Worm (Caenorhabditis elegans): ENCODE results near the gene cyc-2.1.

Gene cyc-2.1

DNA sequence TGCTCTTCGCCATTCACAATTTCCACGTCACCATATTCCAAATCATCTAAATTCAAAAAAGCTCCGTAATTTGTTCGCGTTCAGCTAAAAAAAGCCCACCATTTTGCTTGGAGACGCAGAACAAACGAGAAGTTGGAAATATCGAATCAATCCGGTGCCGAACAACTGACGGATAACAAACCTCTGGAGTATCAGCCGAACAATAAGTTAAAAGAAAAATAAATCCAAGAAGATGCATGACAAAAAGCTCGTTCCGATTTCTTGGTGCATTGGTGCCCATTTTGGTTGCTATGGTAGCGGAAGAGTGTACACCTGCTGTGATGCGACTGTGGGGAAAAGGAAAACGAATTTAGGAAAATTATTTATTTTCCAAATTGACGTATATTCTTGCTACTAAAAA lies 1.3 kb downstream of the cyc-2.1 start, which contains the start of gene tctn-1:
Gene tctn-1 (minus strand): TSS at position 280 of the 400 bp plus-strand sequence.
- TF ChIP-seq hlh-1 (tag; optimal IDR thresholded peaks at IDR 0.05) (peak; percentile 30), nhr-12 (tag; optimal IDR thresholded peaks at IDR 0.05) (no peak)

- TF ChIP-seq pha-4 (tag; optimal IDR thresholded peaks at IDR 0.05) (peak; percentile 1), mep-1 (tag; optimal IDR thresholded peaks at IDR 0.05) (peak; percentile 68), ces-1 (GFP tag; optimal IDR thresholded peaks at IDR 0.05) (peak; percentile 49), lin-13 (tag; optimal IDR thresholded peaks at IDR 0.05) (peak; percentile 68), nhr-2 (tag; optimal IDR thresholded peaks at IDR 0.05) (no peak), ceh-43 (GFP tag; optimal IDR thresholded peaks at IDR 0.05) (no peak), nhr-237 (tag; optimal IDR thresholded peaks at IDR 0.05) (peak; percentile 33), snpc-4 (tag; optimal IDR thresholded peaks at IDR 0.05) (no peak), ham-2 (GFP tag; optimal IDR thresholded peaks at IDR 0.05) (no peak), sptf-1 (tag; optimal IDR thresholded peaks at IDR 0.05) (no peak), lsy-2 (tag; optimal IDR thresholded peaks at IDR 0.05) (peak; percentile 83)
These were observed 3.4 kb downstream of the cyc-2.1 start, which contains the start of gene timm-17B.1 for ce11 chrIV:4745422-4745821. TSS of gene timm-17B.1 (minus strand) at chrIV:4745492.

DNA sequence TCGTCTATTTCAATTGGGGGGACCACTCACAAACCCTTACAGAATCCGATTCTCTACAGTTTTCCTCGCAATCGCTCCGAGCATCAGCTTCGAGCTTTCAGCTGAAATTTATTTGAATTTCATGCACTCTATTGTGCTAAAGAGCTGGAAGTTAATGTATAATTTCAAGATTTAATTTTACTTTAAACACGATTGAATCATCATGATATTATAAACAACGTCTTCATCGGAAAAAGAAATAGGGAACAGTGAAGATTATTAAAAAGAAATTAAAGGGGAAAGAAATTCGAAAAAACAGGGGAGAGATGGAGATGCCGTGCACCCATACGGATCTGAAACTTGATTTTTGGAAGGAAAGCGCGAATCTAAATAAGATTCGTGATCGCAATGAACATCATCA lies 4.6 kb downstream of the cyc-2.1 start, which contains the start of gene hoe-1:
Gene hoe-1 (minus strand): TSS at position 101 of the 400 bp plus-strand sequence.
- no peak for TF ChIP-seq pha-4 (tag; optimal IDR thresholded peaks at IDR 0.05)
- TF ChIP-seq tbx-8 (GFP tag; optimal IDR thresholded peaks at IDR 0.05) = no peak
- TF ChIP-seq nhr-28 (tag; optimal IDR thresholded peaks at IDR 0.05) = no peak

- TF ChIP-seq ceh-39 (tag; optimal IDR thresholded peaks at IDR 0.05) = no peak
- TF ChIP-seq nhr-76 (tag; optimal IDR thresholded peaks at IDR 0.05) = no peak
- no peak for TF ChIP-seq flh-1 (GFP tag; optimal IDR thresholded peaks at IDR 0.05)
- TF ChIP-seq elt-3 (tag; optimal IDR thresholded peaks at IDR 0.05) = no peak
- TF ChIP-seq unc-62 (GFP tag; optimal IDR thresholded peaks at IDR 0.05) = no peak
- TF ChIP-seq elt-1 (tag; optimal IDR thresholded peaks at IDR 0.05; ENCODE audit: borderline replicate concordance, insufficient read depth) = no peak
- no peak for TF ChIP-seq nhr-12 (tag; optimal IDR thresholded peaks at IDR 0.05)
- TF ChIP-seq ham-2 (GFP tag; optimal IDR thresholded peaks at IDR 0.05) = no peak
- TF ChIP-seq unc-39 (tag; optimal IDR thresholded peaks at IDR 0.05) = no peak
- no peak for TF ChIP-seq M03D4.4 (tag; optimal IDR thresholded peaks at IDR 0.05)
- TF ChIP-seq hlh-1 (tag; optimal IDR thresholded peaks at IDR 0.05) = no peak
- TF ChIP-seq nhr-28 (tag; optimal IDR thresholded peaks at IDR 0.05) = no peak
These were observed 6.3 kb downstream of the cyc-2.1 start for ce11 chrIV:4742480-4742879.

ce11 chrIV:4737258-4737657 lies 11.6 kb downstream of the cyc-2.1 start, which contains the start of gene fbxb-78:
TSS of gene fbxb-78 (plus strand) at chrIV:4737558.
- TF ChIP-seq sptf-1 (tag; optimal IDR thresholded peaks at IDR 0.05) (no peak), flh-1 (GFP tag; optimal IDR thresholded peaks at IDR 0.05) (no peak), ceh-83 (GFP tag; optimal IDR thresholded peaks at IDR 0.05) (no peak), zip-8 (tag; optimal IDR thresholded peaks at IDR 0.05) (no peak), ceh-43 (GFP tag; optimal IDR thresholded peaks at IDR 0.05) (no peak), tbx-8 (GFP tag; optimal IDR thresholded peaks at IDR 0.05) (no peak)

DNA sequence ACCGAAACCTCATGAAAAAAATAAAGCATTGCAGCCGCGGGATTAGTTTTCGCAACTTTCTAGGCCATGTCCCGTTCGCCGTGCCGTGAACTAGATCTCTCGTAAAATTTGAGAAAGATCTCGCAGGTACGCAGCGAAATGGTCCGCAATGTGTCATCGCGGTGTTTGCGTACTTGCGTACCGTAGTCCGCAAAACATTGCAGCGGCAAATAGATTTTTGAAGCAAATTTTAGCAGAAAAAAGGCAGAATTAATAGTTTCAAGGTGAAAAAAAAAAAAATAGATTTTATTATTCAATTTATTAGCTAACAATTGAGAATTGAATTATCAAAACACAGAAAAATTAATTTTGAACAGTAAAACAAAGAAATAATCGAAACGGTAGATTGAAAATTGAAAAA lies 20.9 kb downstream of the cyc-2.1 start:
- TF ChIP-seq cnd-1 (tag; optimal IDR thresholded peaks at IDR 0.05) = peak; percentile 10
- TF ChIP-seq sptf-1 (tag; optimal IDR thresholded peaks at IDR 0.05) = peak; percentile 67
- peak; percentile 94 for TF ChIP-seq lsy-2 (tag; optimal IDR thresholded peaks at IDR 0.05)
- TF ChIP-seq drap-1 (GFP tag; optimal IDR thresholded peaks at IDR 0.05) = peak; percentile 53
- peak; percentile 16 for TF ChIP-seq ham-2 (GFP tag; optimal IDR thresholded peaks at IDR 0.05)
- peak; percentile 36 for TF ChIP-seq ces-1 (GFP tag; optimal IDR thresholded peaks at IDR 0.05)
- peak; percentile 51 for TF ChIP-seq nhr-237 (tag; optimal IDR thresholded peaks at IDR 0.05)

- TF ChIP-seq unc-120 (tag; optimal IDR thresholded peaks at IDR 0.05; ENCODE audit: poor library complexity, severe bottlenecking) (peak; percentile 5), cnd-1 (tag; optimal IDR thresholded peaks at IDR 0.05) (peak; percentile 12), lsy-2 (tag; optimal IDR thresholded peaks at IDR 0.05) (peak; percentile 94), mep-1 (tag; optimal IDR thresholded peaks at IDR 0.05) (peak; percentile 2), M03D4.4 (tag; optimal IDR thresholded peaks at IDR 0.05) (peak; percentile 21), ces-1 (GFP tag; optimal IDR thresholded peaks at IDR 0.05) (peak; percentile 48), nhr-237 (tag; optimal IDR thresholded peaks at IDR 0.05) (peak; percentile 77), sptf-1 (tag; optimal IDR thresholded peaks at IDR 0.05) (peak; percentile 44)
These were observed 23.3 kb downstream of the cyc-2.1 start for ce11 chrIV:4725478-4725920.

Measured in whole organism, mixed stage, embryonic.